Worm (Caenorhabditis elegans) whole organism, midembryonic: Measurements from ENCODE around the gene F26F4.12.

Experiments
- T22C8.4 ChIP-seq: fragments of 200-800 bp; sonication (Bioruptor generic); IDR thresholded peaks from 2 replicates; pipeline ENCODE4 v1.3.6; 2022; ENCODE audit warnings: missing genetic modification characterization, missing compliant biosample characterization
- cog-1 ChIP-seq: sonication (generic microtip); optimal IDR thresholded peaks from 2 replicates; lab custom pipeline; 2016; ENCODE audit warnings: missing genetic modification characterization, missing compliant biosample characterization
- flt-1 ChIP-seq: fragments of 200-800 bp; sonication (Bioruptor generic); IDR thresholded peaks from 2 replicates; pipeline ENCODE4 v1.3.6; 2022; ENCODE audit warnings: missing genetic modification characterization, missing compliant biosample characterization
- klf-2 ChIP-seq: fragments of 200-800 bp; sonication (Bioruptor generic); conservative IDR thresholded peaks from 2 replicates; pipeline ENCODE4 v1.3.6; 2022; ENCODE audit warnings: missing genetic modification reagents, missing genetic modification characterization, missing compliant biosample characterization
- med-1 ChIP-seq: sonication (generic microtip); optimal IDR thresholded peaks from 2 replicates; lab custom pipeline; 2017; ENCODE audit warnings: missing genetic modification characterization, mild to moderate bottlenecking, missing compliant biosample characterization, antibody characterized with exemption, missing genetic modification reagents; ENCODE audit not compliant: insufficient read depth
- ref-1 ChIP-seq: fragments of 200-800 bp; sonication (Bioruptor generic); conservative IDR thresholded peaks from 2 replicates; pipeline ENCODE4 v1.3.6; 2022; ENCODE audit warnings: missing genetic modification reagents, missing genetic modification characterization, missing compliant biosample characterization
- tab-1 ChIP-seq: fragments of 200-800 bp; sonication (Bioruptor generic); IDR thresholded peaks from 2 replicates; pipeline ENCODE4 v1.3.6; 2022; ENCODE audit warnings: missing genetic modification characterization, missing compliant biosample characterization
- ztf-23 ChIP-seq: fragments of 200-800 bp; sonication (Bioruptor generic); IDR thresholded peaks from 2 replicates; pipeline ENCODE4 v1.3.6; 2022; ENCODE audit warnings: missing genetic modification reagents, missing genetic modification characterization, missing compliant biosample characterization
- ztf-29 ChIP-seq: fragments of 200-800 bp; sonication (Bioruptor generic); IDR thresholded peaks from 2 replicates; pipeline ENCODE4 v1.3.6; 2022; ENCODE audit warnings: missing genetic modification reagents, missing genetic modification characterization, missing compliant biosample characterization

F26F4.12 gene

ce11 chrIII:4870478-4870877, 39.4 kb downstream of the F26F4.12 start, which contains the start of gene gipc-1:
TSS of gene gipc-1 (plus strand) at chrIII:4870778.
- TF ChIP-seq ztf-23 (GFP tag; lab: Robert Waterston, UW) (no peak), flt-1 (GFP tag; lab: Robert Waterston, UW) (no peak), ztf-29 (GFP tag; lab: Robert Waterston, UW) (no peak), cog-1 (tag; lab: Kevin White, UChicago) (no peak), ref-1 (GFP tag; lab: Robert Waterston, UW) (no peak), tab-1 (GFP tag; lab: Robert Waterston, UW) (no peak), T22C8.4 (GFP tag; lab: Robert Waterston, UW) (no peak)

ce11 chrIII:4868643-4869042, 41.2 kb downstream of the F26F4.12 start, which contains the start of the genes msd-4 and C35D10.3:
TSS of gene msd-4 (minus strand) at chrIII:4868743.
TSS of gene C35D10.3 (plus strand) at chrIII:4868921.
- no peak for TF ChIP-seq ref-1 (GFP tag; lab: Robert Waterston, UW)
- no peak for TF ChIP-seq tab-1 (GFP tag; lab: Robert Waterston, UW)
- no peak for TF ChIP-seq ztf-23 (GFP tag; lab: Robert Waterston, UW)
- no peak for TF ChIP-seq cog-1 (tag; lab: Kevin White, UChicago)
- no peak for TF ChIP-seq T22C8.4 (GFP tag; lab: Robert Waterston, UW)
- no peak for TF ChIP-seq klf-2
- no peak for TF ChIP-seq flt-1 (GFP tag; lab: Robert Waterston, UW)
- TF ChIP-seq med-1, result no peak
- TF ChIP-seq ztf-29 (GFP tag; lab: Robert Waterston, UW), result no peak

ce11 chrIII:4866762-4867161, 43.1 kb downstream of the F26F4.12 start, which contains the start of gene C35D10.17:
TSS of gene C35D10.17 (plus strand) at chrIII:4867062.
- TF ChIP-seq med-1 (no peak), T22C8.4 (GFP tag; lab: Robert Waterston, UW) (no peak), ztf-29 (GFP tag; lab: Robert Waterston, UW) (no peak), ref-1 (GFP tag; lab: Robert Waterston, UW) (no peak), ztf-23 (GFP tag; lab: Robert Waterston, UW) (no peak), flt-1 (GFP tag; lab: Robert Waterston, UW) (no peak), tab-1 (GFP tag; lab: Robert Waterston, UW) (no peak), cog-1 (tag; lab: Kevin White, UChicago) (no peak), klf-2 (no peak)

- TF ChIP-seq ztf-23 (GFP tag; lab: Robert Waterston, UW) (no peak), flt-1 (GFP tag; lab: Robert Waterston, UW) (no peak), med-1 (no peak)
These were observed 46.7 kb downstream of the F26F4.12 start, which contains the start of gene coq-8 for ce11 chrIII:4863127-4863526. TSS of gene coq-8 (plus strand) at chrIII:4863427.

- TF ChIP-seq klf-2, result no peak
- TF ChIP-seq ref-1 (GFP tag; lab: Robert Waterston, UW), result no peak
- TF ChIP-seq tab-1 (GFP tag; lab: Robert Waterston, UW), result no peak
- TF ChIP-seq cog-1 (tag; lab: Kevin White, UChicago), result no peak
- TF ChIP-seq flt-1 (GFP tag; lab: Robert Waterston, UW), result no peak
- no peak for TF ChIP-seq ztf-23 (GFP tag; lab: Robert Waterston, UW)
- TF ChIP-seq ztf-29 (GFP tag; lab: Robert Waterston, UW), result no peak
- no peak for TF ChIP-seq med-1
These were observed 48.0 kb downstream of the F26F4.12 start, which contains the start of the genes C35D10.10 and C35D10.5 for ce11 chrIII:4861744-4862401. TSS of gene C35D10.10 (minus strand) at chrIII:4861794. TSS of gene C35D10.5 (plus strand) at chrIII:4862351.

- TF ChIP-seq flt-1 (GFP tag; lab: Robert Waterston, UW), result no peak
- no peak for TF ChIP-seq tab-1 (GFP tag; lab: Robert Waterston, UW)
- no peak for TF ChIP-seq T22C8.4 (GFP tag; lab: Robert Waterston, UW)
- TF ChIP-seq med-1, result no peak
- TF ChIP-seq ref-1 (GFP tag; lab: Robert Waterston, UW), result no peak
- no peak for TF ChIP-seq klf-2
- TF ChIP-seq ztf-23 (GFP tag; lab: Robert Waterston, UW), result no peak
- TF ChIP-seq ztf-29 (GFP tag; lab: Robert Waterston, UW), result no peak
- TF ChIP-seq cog-1 (tag; lab: Kevin White, UChicago), result no peak
These were observed 50.8 kb downstream of the F26F4.12 start, which contains the start of gene C35D10.6 for ce11 chrIII:4859039-4859438. TSS of gene C35D10.6 (plus strand) at chrIII:4859339.
